Worm (Caenorhabditis elegans) whole organism, L2 larva: ENCODE results near the gene ZK1067.3.

ENCODE experiments used
- C34F6.9 ChIP-seq: fragments of 150-350 bp; optimal IDR thresholded peaks from 2 replicates; lab custom pipeline; 2014; ENCODE audit warnings: missing biosample characterization, missing genetic modification characterization
- F13H6.1 ChIP-seq: sonication (generic microtip); optimal IDR thresholded peaks from 2 replicates; lab custom pipeline; 2016; ENCODE audit warnings: missing genetic modification characterization, missing compliant biosample characterization
- R02D3.7 ChIP-seq: fragments of 150-350 bp; optimal IDR thresholded peaks from 2 replicates; lab custom pipeline; 2014; ENCODE audit warnings: missing biosample characterization, missing genetic modification characterization
- Y55F3AM.14 ChIP-seq: fragments of 200-800 bp; sonication (Bioruptor generic); optimal IDR thresholded peaks from 2 replicates; lab custom pipeline; 2018; ENCODE audit warnings: mild to moderate bottlenecking, missing genetic modification characterization, missing compliant biosample characterization
- ZK546.5 ChIP-seq: sonication (generic microtip); optimal IDR thresholded peaks from 2 replicates; lab custom pipeline; 2017; ENCODE audit warnings: missing biosample characterization, missing genetic modification characterization
- alr-1 ChIP-seq: fragments of 150-350 bp; optimal IDR thresholded peaks from 2 replicates; lab custom pipeline; 2014; ENCODE audit warnings: missing biosample characterization, missing genetic modification characterization
- aly-2 ChIP-seq: fragments of 150-350 bp; optimal IDR thresholded peaks from 2 replicates; lab custom pipeline; 2014; ENCODE audit warnings: missing biosample characterization, missing genetic modification characterization
- ama-1 ChIP-seq: fragments of 150-350 bp; optimal IDR thresholded peaks from 2 replicates; lab custom pipeline; 2018; ENCODE audit warnings: inconsistent platforms
- blmp-1 ChIP-seq: sonication (generic microtip); optimal IDR thresholded peaks from 2 replicates; lab custom pipeline; 2017; ENCODE audit warnings: missing genetic modification characterization, mild to moderate bottlenecking, missing compliant biosample characterization, antibody characterized with exemption, moderate library complexity; ENCODE audit not compliant: insufficient read depth
- ceh-16 ChIP-seq: fragments of 150-350 bp; optimal IDR thresholded peaks from 2 replicates; lab custom pipeline; 2014; ENCODE audit warnings: missing biosample characterization, missing genetic modification characterization
- ceh-82 ChIP-seq: fragments of 150-350 bp; optimal IDR thresholded peaks from 2 replicates; lab custom pipeline; 2014; ENCODE audit warnings: missing biosample characterization, missing genetic modification characterization
- crh-2 ChIP-seq: sonication (generic microtip); optimal IDR thresholded peaks from 2 replicates; lab custom pipeline; 2017; ENCODE audit warnings: missing biosample characterization, missing genetic modification characterization
- dmd-4 ChIP-seq: sonication (generic microtip); optimal IDR thresholded peaks from 2 replicates; lab custom pipeline; 2017; ENCODE audit warnings: missing biosample characterization, missing genetic modification characterization
- egl-27 ChIP-seq: sonication (generic microtip); optimal IDR thresholded peaks from 3 replicates; lab custom pipeline; 2017; ENCODE audit warnings: missing biosample characterization, missing genetic modification reagents, missing genetic modification characterization
- elt-1 ChIP-seq: fragments of 150-350 bp; optimal IDR thresholded peaks from 2 replicates; lab custom pipeline; 2014; ENCODE audit warnings: missing biosample characterization, missing genetic modification characterization
- elt-3 ChIP-seq: sonication (generic microtip); optimal IDR thresholded peaks from 2 replicates; lab custom pipeline; 2017; ENCODE audit warnings: missing biosample characterization, missing genetic modification characterization
- fos-1 ChIP-seq: fragments of 150-350 bp; optimal IDR thresholded peaks from 2 replicates; lab custom pipeline; 2014; ENCODE audit warnings: missing biosample characterization, missing genetic modification characterization
- gmeb-1 ChIP-seq: fragments of 150-350 bp; optimal IDR thresholded peaks from 2 replicates; lab custom pipeline; 2014; ENCODE audit warnings: missing biosample characterization, missing genetic modification characterization
- lin-11 ChIP-seq: fragments of 150-350 bp; sonication (generic microtip); optimal IDR thresholded peaks from 2 replicates; lab custom pipeline; 2014; ENCODE audit warnings: missing biosample characterization, missing genetic modification characterization, inconsistent platforms, mixed read lengths
- lin-13 ChIP-seq: fragments of 150-350 bp; optimal IDR thresholded peaks from 2 replicates; lab custom pipeline; 2014; ENCODE audit warnings: missing biosample characterization, missing genetic modification reagents, missing genetic modification characterization
- lin-39 ChIP-seq: fragments of 150-350 bp; optimal IDR thresholded peaks from 2 replicates; lab custom pipeline; 2014; ENCODE audit warnings: missing biosample characterization, missing genetic modification reagents, missing genetic modification characterization
- lsy-2 ChIP-seq, 2 experiments: fragments of 150-350 bp in 1 of 2; sonication (generic microtip) in 1 of 2; optimal IDR thresholded peaks; 2 replicates each; lab custom pipeline; 2014 to 2017; ENCODE audit warnings: missing biosample characterization in 2 of 2, missing genetic modification characterization in 2 of 2
- mab-5 ChIP-seq: fragments of 150-350 bp; optimal IDR thresholded peaks from 2 replicates; lab custom pipeline; 2014; ENCODE audit warnings: missing biosample characterization, missing genetic modification characterization
- mbf-1 ChIP-seq: sonication (generic microtip); optimal IDR thresholded peaks from 2 replicates; lab custom pipeline; 2017; ENCODE audit warnings: missing biosample characterization, missing genetic modification characterization
- mdl-1 ChIP-seq, 2 experiments: fragments of 150-350 bp in 1 of 2; sonication (generic microtip) in 1 of 2; optimal IDR thresholded peaks; 2 replicates each; lab custom pipeline; 2017; ENCODE audit warnings: missing biosample characterization in 2 of 2, missing genetic modification characterization in 2 of 2
- nhr-10 ChIP-seq: sonication (generic microtip); optimal IDR thresholded peaks from 2 replicates; lab custom pipeline; 2017; ENCODE audit warnings: missing biosample characterization, missing genetic modification characterization
- nhr-11 ChIP-seq: fragments of 150-350 bp; optimal IDR thresholded peaks from 2 replicates; lab custom pipeline; 2014; ENCODE audit warnings: missing biosample characterization, missing genetic modification characterization
- nhr-12 ChIP-seq: fragments of 150-350 bp; optimal IDR thresholded peaks from 2 replicates; lab custom pipeline; 2014; ENCODE audit warnings: missing biosample characterization, missing genetic modification characterization
- nhr-129 ChIP-seq: fragments of 150-350 bp; optimal IDR thresholded peaks from 2 replicates; lab custom pipeline; 2014; ENCODE audit warnings: missing biosample characterization, missing genetic modification characterization
- nhr-21 ChIP-seq: fragments of 150-350 bp; optimal IDR thresholded peaks from 2 replicates; lab custom pipeline; 2014; ENCODE audit warnings: missing biosample characterization, missing genetic modification characterization
- nhr-23 ChIP-seq: fragments of 150-350 bp; optimal IDR thresholded peaks from 2 replicates; lab custom pipeline; 2014; ENCODE audit warnings: missing biosample characterization, missing genetic modification reagents, missing genetic modification characterization
- nhr-237 ChIP-seq: fragments of 150-350 bp; optimal IDR thresholded peaks from 2 replicates; lab custom pipeline; 2014; ENCODE audit warnings: missing biosample characterization, missing genetic modification characterization
- nhr-25 ChIP-seq: fragments of 150-350 bp; sonication (generic microtip); optimal IDR thresholded peaks from 3 replicates; lab custom pipeline; 2014; ENCODE audit warnings: missing biosample characterization, missing genetic modification characterization
- nhr-6 ChIP-seq: fragments of 150-350 bp; optimal IDR thresholded peaks from 2 replicates; lab custom pipeline; 2014; ENCODE audit warnings: missing biosample characterization, missing genetic modification characterization
- nhr-77 ChIP-seq: fragments of 150-350 bp; optimal IDR thresholded peaks from 2 replicates; lab custom pipeline; 2014; ENCODE audit warnings: missing biosample characterization, missing genetic modification characterization
- peb-1 ChIP-seq: fragments of 150-350 bp; optimal IDR thresholded peaks from 2 replicates; lab custom pipeline; 2014; ENCODE audit warnings: missing biosample characterization, missing genetic modification characterization
- sem-4 ChIP-seq: fragments of 150-350 bp; optimal IDR thresholded peaks from 2 replicates; lab custom pipeline; 2014; ENCODE audit warnings: missing biosample characterization, missing genetic modification reagents, missing genetic modification characterization
- skn-1 ChIP-seq: sonication (generic microtip); optimal IDR thresholded peaks from 2 replicates; lab custom pipeline; 2017; ENCODE audit warnings: missing biosample characterization, missing genetic modification characterization
- sma-3 ChIP-seq: sonication (generic microtip); optimal IDR thresholded peaks from 2 replicates; lab custom pipeline; 2016; ENCODE audit warnings: missing genetic modification reagents, missing genetic modification characterization, missing compliant biosample characterization
- sma-9 ChIP-seq, 2 experiments: fragments of 150-350 bp in 1 of 2; sonication (generic microtip) in 1 of 2; optimal IDR thresholded peaks; 2 replicates each; lab custom pipeline; 2014 to 2016; ENCODE audit warnings: missing genetic modification characterization in 2 of 2, mild to moderate bottlenecking in 1 of 2, missing biosample characterization in 1 of 2, missing compliant biosample characterization in 1 of 2, missing genetic modification reagents in 1 of 2, moderate library complexity in 1 of 2
- snpc-4 ChIP-seq: fragments of 150-350 bp; optimal IDR thresholded peaks from 2 replicates; lab custom pipeline; 2014; ENCODE audit warnings: missing biosample characterization, missing genetic modification characterization
- unc-39 ChIP-seq: fragments of 150-350 bp; optimal IDR thresholded peaks from 2 replicates; lab custom pipeline; 2014; ENCODE audit warnings: missing biosample characterization, missing genetic modification characterization
- unc-55 ChIP-seq: fragments of 150-350 bp; sonication (generic microtip); optimal IDR thresholded peaks from 3 replicates; lab custom pipeline; 2014; ENCODE audit warnings: missing biosample characterization, missing genetic modification reagents, missing genetic modification characterization
- unc-62 ChIP-seq: fragments of 150-350 bp; optimal IDR thresholded peaks from 2 replicates; lab custom pipeline; 2014; ENCODE audit warnings: missing biosample characterization, missing genetic modification reagents, missing genetic modification characterization
- zag-1 ChIP-seq: fragments of 150-350 bp; optimal IDR thresholded peaks from 2 replicates; lab custom pipeline; 2014; ENCODE audit warnings: missing biosample characterization, missing genetic modification characterization
- ztf-1 ChIP-seq: fragments of 200-800 bp; sonication (Bioruptor generic); conservative IDR thresholded peaks from 2 replicates; pipeline ENCODE4 v1.3.6; 2022; ENCODE audit warnings: missing genetic modification characterization, missing compliant biosample characterization
- ztf-11 ChIP-seq: sonication (generic microtip); optimal IDR thresholded peaks from 2 replicates; lab custom pipeline; 2017; ENCODE audit warnings: missing biosample characterization, missing genetic modification characterization
- ztf-4 ChIP-seq: fragments of 150-350 bp; optimal IDR thresholded peaks from 2 replicates; lab custom pipeline; 2014; ENCODE audit warnings: missing biosample characterization, missing genetic modification characterization

The ZK1067.3 gene

DNA sequence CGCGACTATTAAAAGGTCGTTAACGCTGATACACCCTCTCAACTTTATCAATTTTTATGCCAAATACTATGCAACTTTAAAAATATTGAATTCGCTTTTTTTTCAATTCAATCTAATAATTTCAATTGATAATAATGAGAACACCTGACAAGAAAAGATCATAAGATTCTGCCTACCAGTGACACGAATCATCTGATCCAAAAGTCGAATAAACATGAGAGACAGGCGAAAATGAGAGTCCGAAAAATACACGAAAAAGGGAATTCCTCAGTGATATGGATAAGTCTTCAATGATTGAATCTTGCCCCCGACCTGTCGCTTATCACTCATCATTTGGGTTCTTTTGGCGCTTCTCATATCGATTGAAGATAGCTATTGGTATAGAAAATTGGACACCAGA lies 18.5 kb downstream of the ZK1067.3 start:
- no peak for TF ChIP-seq peb-1 (tag; lab: Kevin White, UChicago)
- TF ChIP-seq nhr-21 (tag; lab: Kevin White, UChicago), result peak; percentile 22
- no peak for TF ChIP-seq mbf-1 (tag; lab: Kevin White, UChicago)
- TF ChIP-seq elt-1 (tag; lab: Kevin White, UChicago), result no peak
- no peak for TF ChIP-seq nhr-11 (tag; lab: Kevin White, UChicago)
- no peak for TF ChIP-seq zag-1 (tag; lab: Kevin White, UChicago)
- TF ChIP-seq ztf-11, result no peak
- TF ChIP-seq lin-11, result no peak
- no peak for TF ChIP-seq nhr-10 (tag; lab: Kevin White, UChicago)

- TF ChIP-seq peb-1 (tag; lab: Kevin White, UChicago) (no peak), Y55F3AM.14 (GFP tag; lab: Kevin White, UChicago) (no peak), aly-2 (tag; lab: Kevin White, UChicago) (no peak), nhr-129 (tag; lab: Kevin White, UChicago) (peak; percentile 59), nhr-23 (no peak), nhr-21 (tag; lab: Kevin White, UChicago) (peak; percentile 31), F13H6.1 (tag; lab: Kevin White, UChicago) (no peak), elt-3 (tag; lab: Kevin White, UChicago) (no peak), nhr-6 (no peak), gmeb-1 (tag; lab: Kevin White, UChicago) (peak; percentile 84), nhr-25 (tag; lab: Kevin White, UChicago) (peak; percentile 46), nhr-10 (tag; lab: Kevin White, UChicago) (no peak), mab-5 (tag; lab: Kevin White, UChicago) (peak; percentile 32), unc-62 (no peak), ZK546.5 (tag; lab: Kevin White, UChicago) (no peak), ztf-1 (GFP tag; lab: Robert Waterston, UW) (no peak), lin-39 (tag; lab: Kevin White, UChicago) (no peak), lsy-2 (tag; optimal IDR thresholded peaks at IDR 0.05; lab: Kevin White, UChicago) (peak in 1 of 2 experiments; percentile 78), mbf-1 (tag; lab: Kevin White, UChicago) (no peak), elt-1 (tag; lab: Kevin White, UChicago) (no peak), ceh-16 (no peak), zag-1 (tag; lab: Kevin White, UChicago) (no peak), lin-13 (GFP tag; lab: Kevin White, UChicago) (peak; percentile 35), nhr-77 (no peak), mdl-1 (tag; optimal IDR thresholded peaks at IDR 0.05; lab: Kevin White, UChicago) (no peak), skn-1 (no peak), sma-3 (GFP tag; lab: Kevin White, UChicago) (no peak), nhr-11 (tag; lab: Kevin White, UChicago) (no peak), nhr-12 (no peak), ama-1 (lab: Kevin White, UChicago) (peak; percentile 9), snpc-4 (tag; lab: Kevin White, UChicago) (peak; percentile 5), dmd-4 (no peak), lin-11 (no peak), C34F6.9 (tag; lab: Kevin White, UChicago) (peak; percentile 63), ceh-82 (no peak), unc-55 (GFP tag; lab: Kevin White, UChicago) (no peak), sma-9 (GFP tag; optimal IDR thresholded peaks at IDR 0.05; lab: Kevin White, UChicago) (no peak), sma-9 (tag; optimal IDR thresholded peaks at IDR 0.05; lab: Kevin White, UChicago) (no peak), ztf-4 (tag; lab: Kevin White, UChicago) (no peak), unc-39 (tag; lab: Kevin White, UChicago) (no peak), egl-27 (tag; lab: Kevin White, UChicago) (no peak), blmp-1 (tag; lab: Kevin White, UChicago) (no peak), alr-1 (tag; lab: Kevin White, UChicago) (no peak), nhr-237 (tag; lab: Kevin White, UChicago) (no peak), ztf-11 (no peak), R02D3.7 (tag; lab: Kevin White, UChicago) (peak; percentile 91), fos-1 (tag; lab: Kevin White, UChicago) (peak; percentile 5), crh-2 (peak; percentile 65), sem-4 (peak; percentile 30)
Observed at ce11 chrII:9242804-9243203, 19.7 kb downstream of the ZK1067.3 start.
